Worm (Caenorhabditis elegans): Measurements from ENCODE around the gene Y70G10A.4.

- no peak for TF ChIP-seq sdc-2 (tag; optimal IDR thresholded peaks at IDR 0.05)
- TF ChIP-seq lin-11 (tag; optimal IDR thresholded peaks at IDR 0.05): no peak
- TF ChIP-seq madf-2 (tag; optimal IDR thresholded peaks at IDR 0.05): no peak
- TF ChIP-seq rnt-1 (tag; optimal IDR thresholded peaks at IDR 0.05): peak; percentile 50
- no peak for TF ChIP-seq hlh-30 (tag; optimal IDR thresholded peaks at IDR 0.05; ENCODE audit: insufficient read depth)
- no peak for TF ChIP-seq ceh-6 (GFP tag; optimal IDR thresholded peaks at IDR 0.05)
- TF ChIP-seq fkh-10 (GFP tag; optimal IDR thresholded peaks at IDR 0.05): no peak
- TF ChIP-seq ceh-9 (tag; optimal IDR thresholded peaks at IDR 0.05): no peak
- TF ChIP-seq pros-1 (tag; optimal IDR thresholded peaks at IDR 0.05): no peak
- no peak for TF ChIP-seq ama-1 (optimal IDR thresholded peaks at IDR 0.05)
These were observed 26.6 kb downstream of the Y70G10A.4 start, which contains the start of the genes div-1 and cor-1 for ce11 chrIII:10248441-10249137.
